Worm (Caenorhabditis elegans) whole organism, L2 larva: Measurements from ENCODE around the gene cpr-9.

Experiments
- nhr-11 ChIP-seq: fragments of 150-350 bp; optimal IDR thresholded peaks from 2 replicates; lab custom pipeline; 2014; ENCODE audit warnings: missing biosample characterization, missing genetic modification characterization
- nhr-21 ChIP-seq: fragments of 150-350 bp; optimal IDR thresholded peaks from 2 replicates; lab custom pipeline; 2014; ENCODE audit warnings: missing biosample characterization, missing genetic modification characterization
- nhr-77 ChIP-seq: fragments of 150-350 bp; optimal IDR thresholded peaks from 2 replicates; lab custom pipeline; 2014; ENCODE audit warnings: missing biosample characterization, missing genetic modification characterization

DNA sequence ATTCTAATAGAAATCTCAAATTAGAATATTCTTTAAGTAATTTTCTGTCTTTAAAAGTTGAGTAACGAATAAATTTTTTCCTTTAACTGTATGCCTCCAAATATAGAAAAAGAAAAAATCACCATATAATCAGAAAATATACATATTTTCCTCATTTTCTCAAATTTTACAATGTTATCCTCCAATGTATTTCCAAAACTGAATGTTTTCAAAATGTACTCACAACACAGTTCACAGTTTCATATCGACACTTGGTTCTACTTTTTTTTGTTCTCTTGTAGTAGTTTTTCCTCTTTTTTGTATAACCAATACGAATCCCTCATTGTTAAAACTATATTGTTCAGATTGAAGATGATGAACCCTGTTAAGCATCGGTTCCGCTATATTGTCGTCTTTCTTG is 50.7 kb downstream of the cpr-9 start, which contains the start of gene F10C2.7:
- TF ChIP-seq nhr-11 (tag; lab: Kevin White, UChicago) (no peak), nhr-21 (tag; lab: Kevin White, UChicago) (no peak), nhr-77 (no peak)
